Fruit fly (Drosophila melanogaster): Measurements from ENCODE around the gene CG32719.

DNA sequence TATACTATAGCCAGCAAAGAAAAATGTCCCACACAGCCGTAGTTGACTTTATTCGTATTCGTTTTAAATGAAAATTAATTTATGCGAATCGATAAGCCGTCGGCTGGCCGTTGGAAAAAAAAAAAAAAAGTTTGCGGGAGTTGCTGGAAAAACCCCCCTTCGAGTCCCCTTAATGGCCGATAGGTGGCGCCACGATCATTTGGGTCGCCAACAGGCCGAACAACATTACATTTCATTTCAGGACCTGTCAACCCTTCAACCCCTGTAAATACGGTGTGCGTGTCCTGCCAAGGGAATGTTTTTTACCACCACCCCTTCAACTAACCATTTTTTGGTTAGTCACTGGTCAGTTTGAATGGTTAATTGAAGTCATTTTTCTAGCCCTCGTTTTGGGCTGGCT is 45.3 kb upstream of the CG32719 start:
- TF ChIP-seq dsf (GFP tag; optimal IDR thresholded peaks at IDR 0.05; ENCODE audit: borderline replicate concordance) (no peak), Jra (GFP tag; optimal IDR thresholded peaks at IDR 0.05) (no peak), jim (GFP tag; optimal IDR thresholded peaks at IDR 0.05) (no peak), ey (GFP tag; optimal IDR thresholded peaks at IDR 0.05) (no peak), Hr78 (GFP tag; optimal IDR thresholded peaks at IDR 0.05) (no peak), Abd-B (GFP tag; optimal IDR thresholded peaks at IDR 0.05) (no peak), Hnf4 (GFP tag; optimal IDR thresholded peaks at IDR 0.05) (no peak), psq (GFP tag; optimal IDR thresholded peaks at IDR 0.05) (no peak)
